Worm (Caenorhabditis elegans) whole organism, L4 larva: ENCODE data around the gene pik-1.
A peak's percentile ranks its signal among the peaks of the same experiment; 100 is the strongest.

Experiments used
- D1046.2 ChIP-seq: fragments of 200-800 bp; sonication (Bioruptor generic); IDR thresholded peaks from 2 replicates; pipeline ENCODE4 v1.3.6; 2022; ENCODE audit warnings: missing genetic modification characterization, missing compliant biosample characterization
- F26F4.8 ChIP-seq: fragments of 200-800 bp; sonication (Bioruptor generic); conservative IDR thresholded peaks from 2 replicates; pipeline ENCODE4 v1.3.6; 2022; ENCODE audit warnings: missing genetic modification characterization, missing compliant biosample characterization
- R02D3.7 ChIP-seq: fragments of 150-350 bp; sonication (generic microtip); optimal IDR thresholded peaks from 3 replicates; lab custom pipeline; 2014; ENCODE audit warnings: missing biosample characterization, missing genetic modification characterization
- T20F7.1 ChIP-seq: fragments of 200-800 bp; sonication (Bioruptor generic); optimal IDR thresholded peaks from 2 replicates; lab custom pipeline; 2018; ENCODE audit warnings: mild to moderate bottlenecking, missing genetic modification characterization, missing compliant biosample characterization
- T26A8.4 ChIP-seq: fragments of 200-800 bp; sonication (Bioruptor generic); IDR thresholded peaks from 2 replicates; pipeline ENCODE4 v1.3.6; 2022; ENCODE audit warnings: missing genetic modification characterization, missing compliant biosample characterization
- ZK546.5 ChIP-seq, 2 experiments: sonication (generic microtip); optimal IDR thresholded peaks; 2 replicates each; lab custom pipeline; 2017; ENCODE audit warnings: missing biosample characterization in 2 of 2, missing genetic modification characterization in 2 of 2
- ama-1 ChIP-seq: fragments of 150-350 bp; optimal IDR thresholded peaks from 2 replicates; lab custom pipeline; 2014; ENCODE audit warnings: inconsistent platforms, mixed read lengths
- attf-4 ChIP-seq: sonication (generic microtip); optimal IDR thresholded peaks from 3 replicates; lab custom pipeline; 2017; ENCODE audit warnings: missing biosample characterization, missing genetic modification characterization
- ceh-28 ChIP-seq: fragments of 150-350 bp; optimal IDR thresholded peaks from 2 replicates; lab custom pipeline; 2014; ENCODE audit warnings: missing biosample characterization, missing genetic modification reagents, missing genetic modification characterization
- ceh-44 ChIP-seq: fragments of 200-800 bp; sonication (Bioruptor generic); IDR thresholded peaks from 2 replicates; pipeline ENCODE4 v1.3.6; 2022; ENCODE audit warnings: missing genetic modification reagents, missing genetic modification characterization, missing compliant biosample characterization
- ces-1 ChIP-seq: fragments of 150-350 bp; sonication (generic microtip); optimal IDR thresholded peaks from 4 replicates; lab custom pipeline; 2014; ENCODE audit warnings: missing biosample characterization, missing genetic modification reagents, missing genetic modification characterization
- dmd-6 ChIP-seq: fragments of 200-800 bp; sonication (Bioruptor generic); IDR thresholded peaks from 2 replicates; pipeline ENCODE4 v1.3.6; 2022; ENCODE audit warnings: missing genetic modification reagents, missing genetic modification characterization, missing compliant biosample characterization
- duxl-1 ChIP-seq: sonication (generic microtip); optimal IDR thresholded peaks from 2 replicates; lab custom pipeline; 2016; ENCODE audit warnings: mild to moderate bottlenecking, missing genetic modification characterization, moderate library complexity, missing compliant biosample characterization; ENCODE audit not compliant: poor library complexity
- dve-1 ChIP-seq: sonication (generic microtip); optimal IDR thresholded peaks from 2 replicates; lab custom pipeline; 2017; ENCODE audit warnings: antibody characterized with exemption, mild to moderate bottlenecking, missing genetic modification characterization, missing compliant biosample characterization; ENCODE audit not compliant: insufficient read depth
- egl-27 ChIP-seq: sonication (generic microtip); optimal IDR thresholded peaks from 3 replicates; lab custom pipeline; 2017; ENCODE audit warnings: missing biosample characterization, missing genetic modification reagents, missing genetic modification characterization
- egl-43 ChIP-seq: fragments of 200-800 bp; sonication (Bioruptor generic); IDR thresholded peaks from 2 replicates; pipeline ENCODE4 v1.3.6; 2022; ENCODE audit warnings: missing genetic modification reagents, missing genetic modification characterization, missing compliant biosample characterization
- fkh-10 ChIP-seq: fragments of 150-350 bp; optimal IDR thresholded peaks from 2 replicates; lab custom pipeline; 2014; ENCODE audit warnings: missing biosample characterization, missing genetic modification reagents, missing genetic modification characterization
- gei-8 ChIP-seq: fragments of 200-800 bp; sonication (Bioruptor generic); optimal IDR thresholded peaks from 2 replicates; lab custom pipeline; 2018; ENCODE audit warnings: mild to moderate bottlenecking, missing genetic modification characterization, missing compliant biosample characterization
- hlh-11 ChIP-seq: fragments of 200-800 bp; sonication (Bioruptor generic); optimal IDR thresholded peaks from 2 replicates; lab custom pipeline; 2018; ENCODE audit warnings: mild to moderate bottlenecking, missing genetic modification characterization, missing compliant biosample characterization
- lin-1 ChIP-seq: fragments of 200-800 bp; sonication (Bioruptor generic); IDR thresholded peaks from 2 replicates; pipeline ENCODE4 v1.3.6; 2022; ENCODE audit warnings: missing genetic modification reagents, missing genetic modification characterization, missing compliant biosample characterization
- lin-13 ChIP-seq: fragments of 150-350 bp; optimal IDR thresholded peaks from 2 replicates; lab custom pipeline; 2014; ENCODE audit warnings: missing biosample characterization, missing genetic modification reagents, missing genetic modification characterization
- lin-29 ChIP-seq: fragments of 200-800 bp; sonication (Bioruptor generic); IDR thresholded peaks from 2 replicates; pipeline ENCODE4 v1.3.6; 2022; ENCODE audit warnings: missing genetic modification reagents, missing genetic modification characterization, missing compliant biosample characterization
- lin-39 ChIP-seq: fragments of 150-350 bp; optimal IDR thresholded peaks from 2 replicates; lab custom pipeline; 2014; ENCODE audit warnings: missing biosample characterization, missing genetic modification reagents, missing genetic modification characterization
- lsy-2 ChIP-seq, 2 experiments: fragments of 150-350 bp in 1 of 2; sonication (generic microtip) in 1 of 2; optimal IDR thresholded peaks; 2 replicates each; lab custom pipeline; 2014 to 2017; ENCODE audit warnings: missing biosample characterization in 2 of 2, missing genetic modification characterization in 2 of 2
- madf-5 ChIP-seq, 2 experiments: fragments of 200-800 bp; sonication (Bioruptor generic); IDR thresholded peaks; 2 replicates each; pipeline ENCODE4 v1.3.6; 2022; ENCODE audit warnings: missing compliant biosample characterization in 2 of 2, missing genetic modification characterization in 2 of 2
- mdl-1 ChIP-seq, 2 experiments: fragments of 150-350 bp in 1 of 2; sonication (generic microtip) in 1 of 2; optimal IDR thresholded peaks; 2 replicates each; lab custom pipeline; 2014 to 2017; ENCODE audit warnings: missing biosample characterization in 2 of 2, missing genetic modification characterization in 2 of 2
- mdt-29 ChIP-seq: fragments of 200-800 bp; sonication (Bioruptor generic); IDR thresholded peaks from 2 replicates; pipeline ENCODE4 v1.3.6; 2022; ENCODE audit warnings: missing genetic modification reagents, missing genetic modification characterization, missing compliant biosample characterization
- mes-2 ChIP-seq: sonication (generic microtip); optimal IDR thresholded peaks from 2 replicates; lab custom pipeline; 2016; ENCODE audit warnings: missing genotype, mild to moderate bottlenecking, missing genetic modification characterization, missing compliant biosample characterization; ENCODE audit not compliant: poor library complexity, severe bottlenecking
- mxl-2 ChIP-seq: fragments of 200-800 bp; sonication (Bioruptor generic); conservative IDR thresholded peaks from 2 replicates; pipeline ENCODE4 v1.3.6; 2022; ENCODE audit warnings: missing genetic modification reagents, missing genetic modification characterization, missing compliant biosample characterization
- nhr-11 ChIP-seq: fragments of 150-350 bp; optimal IDR thresholded peaks from 2 replicates; lab custom pipeline; 2014; ENCODE audit warnings: missing biosample characterization, missing genetic modification characterization
- nhr-111 ChIP-seq: fragments of 200-800 bp; sonication (Bioruptor generic); optimal IDR thresholded peaks from 2 replicates; lab custom pipeline; 2018; ENCODE audit warnings: mild to moderate bottlenecking, missing genetic modification characterization, missing compliant biosample characterization
- nhr-28 ChIP-seq: fragments of 150-350 bp; optimal IDR thresholded peaks from 2 replicates; lab custom pipeline; 2014; ENCODE audit warnings: missing biosample characterization, missing genetic modification characterization
- nhr-41 ChIP-seq: fragments of 200-800 bp; sonication (Bioruptor generic); IDR thresholded peaks from 2 replicates; pipeline ENCODE4 v1.3.6; 2022; ENCODE audit warnings: missing genetic modification reagents, missing genetic modification characterization, missing compliant biosample characterization
- nhr-6 ChIP-seq: fragments of 150-350 bp; optimal IDR thresholded peaks from 2 replicates; lab custom pipeline; 2014; ENCODE audit warnings: missing biosample characterization, missing genetic modification characterization
- pha-4 ChIP-seq, 2 experiments: fragments of 150-350 bp in 1 of 2; fragments of 200-800 bp in 1 of 2; sonication (Bioruptor generic) in 1 of 2; IDR thresholded peaks in 1 of 2; optimal IDR thresholded peaks in 1 of 2; 2 replicates each; pipeline versions ENCODE4 v1.3.6 to Lab custom; 2014 to 2022; ENCODE audit warnings: missing genetic modification characterization in 2 of 2, missing genetic modification reagents in 2 of 2, missing biosample characterization in 1 of 2, missing compliant biosample characterization in 1 of 2
- pqm-1 ChIP-seq: sonication (generic microtip); optimal IDR thresholded peaks from 2 replicates; lab custom pipeline; 2017; ENCODE audit warnings: missing biosample characterization, missing genetic modification characterization
- saeg-2 ChIP-seq: fragments of 200-800 bp; sonication (Bioruptor generic); IDR thresholded peaks from 2 replicates; pipeline ENCODE4 v1.3.6; 2022; ENCODE audit warnings: missing genetic modification reagents, missing genetic modification characterization, missing compliant biosample characterization
- set-16 ChIP-seq: fragments of 200-800 bp; sonication (Bioruptor generic); IDR thresholded peaks from 2 replicates; pipeline ENCODE4 v1.3.6; 2022; ENCODE audit warnings: missing genetic modification reagents, missing genetic modification characterization, missing compliant biosample characterization
- skn-1 ChIP-seq: fragments of 150-350 bp; optimal IDR thresholded peaks from 2 replicates; lab custom pipeline; 2014; ENCODE audit warnings: missing biosample characterization, missing genetic modification characterization
- spr-1 ChIP-seq: sonication (generic microtip); optimal IDR thresholded peaks from 2 replicates; lab custom pipeline; 2016; ENCODE audit warnings: mild to moderate bottlenecking, missing genetic modification characterization, missing compliant biosample characterization
- tra-1 ChIP-seq: fragments of 200-800 bp; sonication (Bioruptor generic); IDR thresholded peaks from 2 replicates; pipeline ENCODE4 v1.3.6; 2022; ENCODE audit warnings: missing genetic modification reagents, missing genetic modification characterization, missing compliant biosample characterization
- unc-39 ChIP-seq: sonication (generic microtip); optimal IDR thresholded peaks from 2 replicates; lab custom pipeline; 2017; ENCODE audit warnings: missing biosample characterization, missing genetic modification characterization
- unc-62 ChIP-seq, 3 experiments: fragments of 150-350 bp in 1 of 3; sonication (generic microtip); optimal IDR thresholded peaks in 2 of 3; peaks in 1 of 3; 1 replicate in 1 of 3; 2 replicates in 2 of 3; lab custom pipeline; 2014 to 2017; ENCODE audit warnings: missing biosample characterization in 3 of 3, missing genetic modification characterization in 3 of 3, missing genetic modification reagents in 3 of 3, missing genotype in 1 of 3
- zip-11 ChIP-seq: fragments of 200-800 bp; sonication (Bioruptor generic); IDR thresholded peaks from 2 replicates; pipeline ENCODE4 v1.3.6; 2022; ENCODE audit warnings: missing genetic modification characterization, missing compliant biosample characterization
- ztf-11 ChIP-seq: fragments of 150-350 bp; optimal IDR thresholded peaks from 2 replicates; lab custom pipeline; 2014; ENCODE audit warnings: missing biosample characterization, missing genetic modification characterization

Gene pik-1

DNA sequence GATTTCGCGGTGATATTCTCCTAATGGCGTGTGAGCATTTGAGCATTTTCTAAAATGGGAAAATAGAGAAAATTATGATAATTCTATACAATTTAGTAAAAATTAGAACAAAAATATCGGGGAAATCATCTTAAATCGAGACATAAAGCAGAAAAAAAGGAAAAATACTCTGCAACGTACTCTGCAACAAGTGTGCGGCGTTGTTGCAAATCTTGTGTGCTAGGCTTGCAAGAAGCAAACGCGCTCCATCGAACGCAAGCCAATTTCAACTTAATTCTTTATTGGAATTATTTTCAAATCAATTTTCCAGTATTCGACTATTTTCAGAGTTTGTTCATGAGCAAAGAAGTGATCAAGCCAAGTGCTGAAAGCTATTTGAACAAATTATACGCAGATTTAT is 29.8 kb upstream of the pik-1 start, which contains the start of the genes Y62E10A.20, Y62E10A.23 and mdt-9 (continued):
- no peak for TF ChIP-seq mxl-2 (GFP tag; lab: Robert Waterston, UW)
- TF ChIP-seq attf-4 (tag; lab: Kevin White, UChicago): no peak
- TF ChIP-seq ZK546.5 (tag; optimal IDR thresholded peaks at IDR 0.05; lab: Kevin White, UChicago): no peak
- TF ChIP-seq saeg-2 (GFP tag; lab: Robert Waterston, UW): no peak
- TF ChIP-seq egl-43: no peak
- no peak for TF ChIP-seq madf-5 (GFP tag; IDR thresholded peaks at IDR 0.05; lab: Robert Waterston, UW)
- TF ChIP-seq unc-39 (tag; lab: Kevin White, UChicago): no peak
- no peak for TF ChIP-seq T20F7.1 (GFP tag; lab: Kevin White, UChicago)
- no peak for TF ChIP-seq nhr-11 (tag; lab: Kevin White, UChicago)
- no peak for TF ChIP-seq zip-11 (GFP tag; lab: Robert Waterston, UW)
- TF ChIP-seq F26F4.8: no peak
- peak; percentile 70 for TF ChIP-seq dve-1 (tag; lab: Kevin White, UChicago)
- no peak for TF ChIP-seq ces-1 (GFP tag; lab: Kevin White, UChicago)
- TF ChIP-seq hlh-11 (tag; lab: Kevin White, UChicago): no peak
- TF ChIP-seq dmd-6 (GFP tag; lab: Robert Waterston, UW): no peak
- TF ChIP-seq ceh-28 (tag; lab: Kevin White, UChicago): no peak
- TF ChIP-seq lin-29 (GFP tag; lab: Robert Waterston, UW): no peak
- peak; percentile 30 for TF ChIP-seq nhr-28 (tag; lab: Kevin White, UChicago)
- no peak for TF ChIP-seq ceh-44 (GFP tag; lab: Robert Waterston, UW)
- no peak for TF ChIP-seq pqm-1 (tag; lab: Kevin White, UChicago)
- no peak for TF ChIP-seq egl-27 (tag; lab: Kevin White, UChicago)
- TF ChIP-seq tra-1 (GFP tag; lab: Robert Waterston, UW): no peak
- peak; percentile 88 for TF ChIP-seq lin-13 (GFP tag; lab: Kevin White, UChicago)
- TF ChIP-seq fkh-10 (GFP tag; lab: Kevin White, UChicago): no peak
- no peak for TF ChIP-seq pha-4 (GFP tag; IDR thresholded peaks at IDR 0.05; lab: Robert Waterston, UW)
- peak; percentile 29 for TF ChIP-seq pha-4 (tag; optimal IDR thresholded peaks at IDR 0.05; lab: Kevin White, UChicago)
- TF ChIP-seq lin-1 (GFP tag; lab: Robert Waterston, UW): no peak
- TF ChIP-seq duxl-1 (tag; lab: Kevin White, UChicago): no peak
- 0 out of 2 replicates have a peak, but pooled peaks have one; percentile 46 for TF ChIP-seq T26A8.4 (GFP tag; lab: Robert Waterston, UW)
- no peak for TF ChIP-seq set-16 (GFP tag; lab: Robert Waterston, UW)
- TF ChIP-seq ztf-11 (tag; lab: Kevin White, UChicago): no peak
- no peak for TF ChIP-seq mdt-29 (GFP tag; lab: Robert Waterston, UW)
- TF ChIP-seq lin-39 (tag; lab: Kevin White, UChicago): no peak
- no peak for TF ChIP-seq R02D3.7 (tag; lab: Kevin White, UChicago)
- TF ChIP-seq nhr-111 (GFP tag; lab: Kevin White, UChicago): no peak
- TF ChIP-seq lsy-2 (tag; optimal IDR thresholded peaks at IDR 0.05; lab: Kevin White, UChicago): peak in 1 of 2 experiments; percentile 89
- TF ChIP-seq, all 104 proteins: peak for 28

DNA sequence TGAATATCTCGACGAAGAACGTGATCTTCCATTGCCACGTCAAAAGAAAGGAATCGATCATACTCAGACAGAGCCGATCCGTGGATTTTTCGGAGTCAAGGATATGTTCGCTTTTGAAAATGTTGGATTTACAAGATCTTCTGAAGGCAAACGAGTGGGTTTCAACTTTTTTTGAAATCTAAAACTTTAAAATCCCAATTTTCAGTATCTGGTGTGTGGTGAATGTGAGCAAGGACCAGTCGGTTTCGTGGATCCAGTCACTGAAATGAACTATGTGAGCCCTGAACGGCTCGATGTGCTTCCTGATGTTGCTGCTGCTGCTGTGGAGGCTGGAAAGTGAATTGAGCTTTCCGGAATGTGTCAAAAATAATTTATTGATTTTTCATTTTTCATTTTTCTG is 28.9 kb upstream of the pik-1 start, which contains the start of gene lsm-3:
lsm-3 (plus strand) TSS at position 301 of the 400 bp plus-strand sequence.
- TF ChIP-seq unc-62 (GFP tag; optimal IDR thresholded peaks at IDR 0.05 in 1 of 2; lab: Kevin White, UChicago): peak in 1 of 2 experiments; percentile 88
- no peak for TF ChIP-seq unc-62 (tag; optimal IDR thresholded peaks at IDR 0.05; lab: Kevin White, UChicago)
- no peak for TF ChIP-seq skn-1
- TF ChIP-seq, all 104 proteins: peak for 1

DNA sequence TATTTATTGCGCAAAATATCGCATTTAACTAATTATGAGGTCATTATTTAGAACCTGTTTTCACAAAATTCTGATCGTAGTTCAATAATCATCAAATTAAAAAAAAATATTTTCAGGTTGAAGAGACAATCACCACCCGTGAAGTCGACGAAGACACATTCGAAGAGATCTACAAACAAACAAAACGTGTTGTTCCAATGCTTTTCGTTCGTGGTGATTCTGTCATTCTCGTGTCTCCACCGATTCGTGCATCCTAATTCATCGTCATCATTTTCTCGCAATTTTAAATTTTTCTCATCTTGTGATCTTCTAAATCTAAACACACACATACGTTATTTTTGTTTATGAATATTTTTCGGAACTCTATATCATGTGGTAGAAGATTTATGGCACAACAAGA is 27.1 kb upstream of the pik-1 start:
- no peak for TF ChIP-seq egl-43
- peak; percentile 39 for TF ChIP-seq hlh-11 (tag; lab: Kevin White, UChicago)
- no peak for TF ChIP-seq D1046.2 (GFP tag; lab: Robert Waterston, UW)
- peak; percentile 43 for TF ChIP-seq T20F7.1 (GFP tag; lab: Kevin White, UChicago)
- no peak for TF ChIP-seq nhr-41 (GFP tag; lab: Robert Waterston, UW)
- TF ChIP-seq mes-2 (tag; lab: Kevin White, UChicago): peak; percentile 55
- TF ChIP-seq nhr-6 (tag; lab: Kevin White, UChicago): no peak
- TF ChIP-seq spr-1 (tag; lab: Kevin White, UChicago): peak; percentile 19
- peak; percentile 69 for TF ChIP-seq T26A8.4 (GFP tag; lab: Robert Waterston, UW)
- TF ChIP-seq lin-1 (GFP tag; lab: Robert Waterston, UW): peak; percentile 55; the same call in 1 of the 2 replicates
- peak; percentile 33 for TF ChIP-seq R02D3.7 (tag; lab: Kevin White, UChicago)
- peak; percentile 5 for TF ChIP-seq duxl-1 (tag; lab: Kevin White, UChicago)
- peak in 1 of 2 experiments; percentile 50 for TF ChIP-seq mdl-1 (tag; optimal IDR thresholded peaks at IDR 0.05; lab: Kevin White, UChicago)
- peak; percentile 94 for TF ChIP-seq ama-1 (lab: Kevin White, UChicago)
- no peak for TF ChIP-seq ceh-28 (tag; lab: Kevin White, UChicago)
- TF ChIP-seq madf-5 (GFP tag; IDR thresholded peaks at IDR 0.05; lab: Robert Waterston, UW): no peak
- TF ChIP-seq lin-39 (tag; lab: Kevin White, UChicago): no peak
- no peak for TF ChIP-seq gei-8
